Worm (Caenorhabditis elegans): Measurements from ENCODE around the gene T23C6.4.
A peak's percentile ranks its signal among the peaks of the same experiment; 100 is the strongest.

Gene T23C6.4

DNA sequence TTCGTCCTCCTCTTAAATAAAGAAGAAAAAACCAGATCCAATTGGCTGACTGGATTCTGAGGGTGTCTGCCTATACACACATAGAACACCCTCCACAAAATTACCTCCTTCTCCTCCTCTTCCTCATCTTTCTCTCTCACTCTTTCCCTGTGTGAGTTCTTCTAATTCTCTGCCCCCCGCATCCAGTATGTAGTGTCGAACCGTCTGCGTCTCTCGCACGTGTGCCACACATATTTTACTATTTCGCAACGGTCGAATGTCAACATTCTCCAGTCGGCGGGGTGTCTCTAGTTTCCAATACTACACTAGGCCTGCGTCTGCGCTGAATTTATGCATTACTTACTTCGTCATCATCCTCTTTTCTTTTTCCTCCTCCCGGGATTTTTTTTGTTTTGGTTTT, 34.6 kb upstream of the T23C6.4 start (continued):
- TF ChIP-seq gmeb-1 (tag; optimal IDR thresholded peaks at IDR 0.05) (peak; percentile 31), skn-1 (tag; optimal IDR thresholded peaks at IDR 0.05) (no peak), mab-5 (tag; optimal IDR thresholded peaks at IDR 0.05) (no peak), crh-2 (tag; optimal IDR thresholded peaks at IDR 0.05) (peak; percentile 79), nhr-12 (tag; optimal IDR thresholded peaks at IDR 0.05) (no peak), ceh-82 (tag; optimal IDR thresholded peaks at IDR 0.05) (peak; percentile 28), ztf-1 (GFP tag; conservative IDR thresholded peaks at IDR 0.05) (no peak), dmd-4 (tag; optimal IDR thresholded peaks at IDR 0.05) (no peak), elt-1 (tag; optimal IDR thresholded peaks at IDR 0.05) (no peak), ceh-16 (tag; optimal IDR thresholded peaks at IDR 0.05) (no peak)

DNA sequence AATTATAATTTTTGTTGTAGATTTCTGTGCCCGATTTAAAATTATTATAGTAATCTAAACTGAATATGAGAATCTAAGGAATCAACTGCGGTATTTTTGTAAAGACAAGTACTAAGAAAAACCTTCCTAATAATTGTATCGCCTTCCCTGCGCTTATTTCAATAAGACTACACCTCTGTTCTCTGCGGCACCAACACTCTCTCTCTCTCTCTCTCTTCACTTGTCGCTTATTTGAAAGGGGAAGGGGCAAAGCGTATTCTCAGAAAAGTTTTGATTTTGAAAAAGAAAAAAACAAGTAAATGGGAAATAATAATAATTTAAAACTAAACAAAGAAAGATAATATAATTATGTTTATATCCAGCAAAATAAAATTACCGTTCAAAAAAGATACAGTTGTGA, 31.5 kb upstream of the T23C6.4 start:
- TF ChIP-seq ceh-82 (tag; optimal IDR thresholded peaks at IDR 0.05): peak; percentile 50
- TF ChIP-seq ztf-1 (GFP tag; conservative IDR thresholded peaks at IDR 0.05): no peak
- peak; percentile 90 for TF ChIP-seq unc-55 (GFP tag; optimal IDR thresholded peaks at IDR 0.05)
- peak; percentile 16 for TF ChIP-seq nhr-11 (tag; optimal IDR thresholded peaks at IDR 0.05)
- TF ChIP-seq snpc-4 (tag; optimal IDR thresholded peaks at IDR 0.05): no peak
- no peak for TF ChIP-seq ama-1 (optimal IDR thresholded peaks at IDR 0.05)
- no peak for TF ChIP-seq aly-2 (tag; optimal IDR thresholded peaks at IDR 0.05)
- TF ChIP-seq mab-5 (tag; optimal IDR thresholded peaks at IDR 0.05): peak; percentile 72
- TF ChIP-seq sem-4 (tag; optimal IDR thresholded peaks at IDR 0.05): no peak
- no peak for TF ChIP-seq alr-1 (tag; optimal IDR thresholded peaks at IDR 0.05)
- TF ChIP-seq C34F6.9 (tag; optimal IDR thresholded peaks at IDR 0.05): peak; percentile 71
- no peak for TF ChIP-seq nhr-23 (tag; optimal IDR thresholded peaks at IDR 0.05)
- TF ChIP-seq ztf-4 (tag; optimal IDR thresholded peaks at IDR 0.05): no peak
- TF ChIP-seq sma-3 (GFP tag; optimal IDR thresholded peaks at IDR 0.05): peak; percentile 45
- peak; percentile 72 for TF ChIP-seq nhr-77 (tag; optimal IDR thresholded peaks at IDR 0.05)
- no peak for TF ChIP-seq dmd-4 (tag; optimal IDR thresholded peaks at IDR 0.05)
- TF ChIP-seq nhr-10 (tag; optimal IDR thresholded peaks at IDR 0.05): peak; percentile 28
- peak; percentile 69 for TF ChIP-seq lin-13 (GFP tag; optimal IDR thresholded peaks at IDR 0.05)
- TF ChIP-seq nhr-129 (tag; optimal IDR thresholded peaks at IDR 0.05): peak; percentile 87
- TF ChIP-seq ZK546.5 (tag; optimal IDR thresholded peaks at IDR 0.05): no peak
- no peak for TF ChIP-seq blmp-1 (tag; optimal IDR thresholded peaks at IDR 0.05; ENCODE audit: insufficient read depth)
- TF ChIP-seq mdl-1 (tag; optimal IDR thresholded peaks at IDR 0.05): no peak
- TF ChIP-seq ceh-16 (tag; optimal IDR thresholded peaks at IDR 0.05): no peak
- peak; percentile 56 for TF ChIP-seq egl-27 (tag; optimal IDR thresholded peaks at IDR 0.05)
- TF ChIP-seq Y55F3AM.14 (GFP tag; optimal IDR thresholded peaks at IDR 0.05): no peak
- peak; percentile 70 for TF ChIP-seq crh-2 (tag; optimal IDR thresholded peaks at IDR 0.05)
- TF ChIP-seq lin-11 (tag; optimal IDR thresholded peaks at IDR 0.05): no peak
- TF ChIP-seq peb-1 (tag; optimal IDR thresholded peaks at IDR 0.05): no peak
- peak; percentile 24 for TF ChIP-seq zag-1 (tag; optimal IDR thresholded peaks at IDR 0.05)
- TF ChIP-seq sma-9 (GFP tag; optimal IDR thresholded peaks at IDR 0.05): peak; percentile 41
- no peak for TF ChIP-seq sma-9 (tag; optimal IDR thresholded peaks at IDR 0.05)
- peak in 1 of 2 experiments; percentile 71 for TF ChIP-seq lsy-2 (tag; optimal IDR thresholded peaks at IDR 0.05)
- TF ChIP-seq unc-62 (GFP tag; optimal IDR thresholded peaks at IDR 0.05): no peak
- TF ChIP-seq ztf-11 (tag; optimal IDR thresholded peaks at IDR 0.05): no peak
- TF ChIP-seq skn-1 (tag; optimal IDR thresholded peaks at IDR 0.05): no peak
- no peak for TF ChIP-seq mbf-1 (tag; optimal IDR thresholded peaks at IDR 0.05)
- TF ChIP-seq gmeb-1 (tag; optimal IDR thresholded peaks at IDR 0.05): peak; percentile 77
- TF ChIP-seq elt-3 (tag; optimal IDR thresholded peaks at IDR 0.05): no peak
- peak; percentile 58 for TF ChIP-seq F13H6.1 (tag; optimal IDR thresholded peaks at IDR 0.05)
- peak; percentile 68 for TF ChIP-seq nhr-237 (tag; optimal IDR thresholded peaks at IDR 0.05)
- peak; percentile 53 for TF ChIP-seq nhr-6 (tag; optimal IDR thresholded peaks at IDR 0.05)
- peak; percentile 66 for TF ChIP-seq nhr-21 (tag; optimal IDR thresholded peaks at IDR 0.05)
- no peak for TF ChIP-seq nhr-12 (tag; optimal IDR thresholded peaks at IDR 0.05)
- no peak for TF ChIP-seq nhr-25 (tag; optimal IDR thresholded peaks at IDR 0.05)
- no peak for TF ChIP-seq unc-39 (tag; optimal IDR thresholded peaks at IDR 0.05)
- TF ChIP-seq fos-1 (tag; optimal IDR thresholded peaks at IDR 0.05): peak; percentile 70
- TF ChIP-seq R02D3.7 (tag; optimal IDR thresholded peaks at IDR 0.05): no peak
- no peak for TF ChIP-seq elt-1 (tag; optimal IDR thresholded peaks at IDR 0.05)
- no peak for TF ChIP-seq lin-39 (tag; optimal IDR thresholded peaks at IDR 0.05)
